Worm (Caenorhabditis elegans) whole organism, midembryonic: Measurements from ENCODE around the gene ugt-3.

Experiments used
- T22C8.4 ChIP-seq: fragments of 200-800 bp; sonication (Bioruptor generic); IDR thresholded peaks from 2 replicates; pipeline ENCODE4 v1.3.6; 2022; ENCODE audit warnings: missing genetic modification characterization, missing compliant biosample characterization
- cog-1 ChIP-seq: sonication (generic microtip); optimal IDR thresholded peaks from 2 replicates; lab custom pipeline; 2016; ENCODE audit warnings: missing genetic modification characterization, missing compliant biosample characterization
- flt-1 ChIP-seq: fragments of 200-800 bp; sonication (Bioruptor generic); IDR thresholded peaks from 2 replicates; pipeline ENCODE4 v1.3.6; 2022; ENCODE audit warnings: missing genetic modification characterization, missing compliant biosample characterization
- klf-2 ChIP-seq: fragments of 200-800 bp; sonication (Bioruptor generic); conservative IDR thresholded peaks from 2 replicates; pipeline ENCODE4 v1.3.6; 2022; ENCODE audit warnings: missing genetic modification reagents, missing genetic modification characterization, missing compliant biosample characterization
- med-1 ChIP-seq: sonication (generic microtip); optimal IDR thresholded peaks from 2 replicates; lab custom pipeline; 2017; ENCODE audit warnings: missing genetic modification characterization, mild to moderate bottlenecking, missing compliant biosample characterization, antibody characterized with exemption, missing genetic modification reagents; ENCODE audit not compliant: insufficient read depth
- ref-1 ChIP-seq: fragments of 200-800 bp; sonication (Bioruptor generic); conservative IDR thresholded peaks from 2 replicates; pipeline ENCODE4 v1.3.6; 2022; ENCODE audit warnings: missing genetic modification reagents, missing genetic modification characterization, missing compliant biosample characterization
- tab-1 ChIP-seq: fragments of 200-800 bp; sonication (Bioruptor generic); IDR thresholded peaks from 2 replicates; pipeline ENCODE4 v1.3.6; 2022; ENCODE audit warnings: missing genetic modification characterization, missing compliant biosample characterization
- ztf-23 ChIP-seq: fragments of 200-800 bp; sonication (Bioruptor generic); IDR thresholded peaks from 2 replicates; pipeline ENCODE4 v1.3.6; 2022; ENCODE audit warnings: missing genetic modification reagents, missing genetic modification characterization, missing compliant biosample characterization
- ztf-29 ChIP-seq: fragments of 200-800 bp; sonication (Bioruptor generic); IDR thresholded peaks from 2 replicates; pipeline ENCODE4 v1.3.6; 2022; ENCODE audit warnings: missing genetic modification reagents, missing genetic modification characterization, missing compliant biosample characterization

DNA sequence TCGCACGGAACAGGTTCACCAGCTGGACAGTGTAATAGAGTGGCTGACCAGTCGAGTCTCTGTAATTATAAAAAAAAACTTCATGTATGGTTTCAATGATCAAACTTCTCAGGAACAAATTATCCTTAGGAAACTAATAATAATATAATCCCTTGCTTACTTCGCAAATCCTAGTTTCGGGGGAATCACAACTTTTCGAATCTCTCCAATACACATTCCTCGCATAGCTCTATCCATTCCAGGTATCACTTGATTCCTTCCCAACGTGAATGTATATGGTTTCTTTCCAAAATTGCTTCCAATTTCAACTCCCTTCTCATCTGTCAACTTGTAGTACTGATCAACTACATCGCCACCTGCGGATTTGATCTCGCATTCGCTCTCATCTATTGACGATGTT, 13.7 kb downstream of the ugt-3 start:
- no peak for TF ChIP-seq T22C8.4 (GFP tag; lab: Robert Waterston, UW)
- TF ChIP-seq klf-2: no peak
- TF ChIP-seq ztf-29: no peak
- no peak for TF ChIP-seq med-1 (GFP tag; lab: Kevin White, UChicago)
- no peak for TF ChIP-seq cog-1 (tag; lab: Kevin White, UChicago)
- TF ChIP-seq flt-1 (GFP tag; lab: Robert Waterston, UW): no peak
- no peak for TF ChIP-seq tab-1 (GFP tag; lab: Robert Waterston, UW)
- no peak for TF ChIP-seq ztf-23 (GFP tag; lab: Robert Waterston, UW)
- TF ChIP-seq ref-1: no peak
